Fruit fly (Drosophila melanogaster) whole organism, embryonic: ENCODE measurements around the gene sud1.
A peak's percentile ranks its signal among the peaks of the same experiment; 100 is the strongest.

Experiments used
- Ada2b ChIP-seq: fragments of 200-800 bp; sonication (Bioruptor generic); IDR thresholded peaks from 2 replicates; pipeline ENCODE4 v1.3.6; 2022; ENCODE audit warnings: missing biosample characterization, missing genetic modification characterization
- CG1024 ChIP-seq: fragments of 200-800 bp; sonication (Bioruptor generic); IDR thresholded peaks from 2 replicates; pipeline ENCODE4 v1.3.6; 2022; ENCODE audit warnings: missing biosample characterization, missing genetic modification characterization
- CG10366 ChIP-seq: fragments of 200-800 bp; sonication (Bioruptor generic); IDR thresholded peaks from 2 replicates; pipeline ENCODE4 v1.3.6; 2022; ENCODE audit warnings: missing biosample characterization, missing genetic modification characterization
- CG10565 ChIP-seq: fragments of 200-800 bp; sonication (Bioruptor generic); optimal IDR thresholded peaks from 3 replicates; lab custom pipeline; 2016; ENCODE audit warnings: missing biosample characterization, mild to moderate bottlenecking, missing genetic modification characterization
- CG10959 ChIP-seq: fragments of 200-800 bp; sonication (Bioruptor generic); IDR thresholded peaks from 2 replicates; pipeline ENCODE4 v1.3.6; 2022; ENCODE audit warnings: missing biosample characterization, missing genetic modification characterization
- CG14050 ChIP-seq: fragments of 200-800 bp; sonication (Bioruptor generic); IDR thresholded peaks from 3 replicates; pipeline ENCODE4 v1.3.6; 2022; ENCODE audit warnings: missing biosample characterization, missing genetic modification characterization
- CG15073 ChIP-seq: fragments of 200-800 bp; sonication (Bioruptor generic); optimal IDR thresholded peaks from 2 replicates; lab custom pipeline; 2016; ENCODE audit warnings: missing biosample characterization, missing genetic modification characterization
- CG17385 ChIP-seq: fragments of 200-800 bp; sonication (Bioruptor generic); optimal IDR thresholded peaks from 3 replicates; lab custom pipeline; 2018; ENCODE audit warnings: missing biosample characterization, mild to moderate bottlenecking, missing genetic modification characterization
- CG17829 ChIP-seq: fragments of 200-800 bp; optimal IDR thresholded peaks from 2 replicates; lab custom pipeline; 2019; ENCODE audit warnings: missing biosample characterization, mild to moderate bottlenecking, missing genetic modification characterization, moderate library complexity
- CG17912 ChIP-seq: fragments of 200-800 bp; sonication (Bioruptor generic); optimal IDR thresholded peaks from 2 replicates; lab custom pipeline; 2018; ENCODE audit warnings: missing biosample characterization, mild to moderate bottlenecking, missing genetic modification characterization
- CG2116 ChIP-seq: fragments of 200-800 bp; sonication (Bioruptor generic); optimal IDR thresholded peaks from 3 replicates; lab custom pipeline; 2018; ENCODE audit warnings: missing biosample characterization, mild to moderate bottlenecking, missing genetic modification characterization
- CG34376 ChIP-seq: fragments of 200-800 bp; sonication (Bioruptor generic); optimal IDR thresholded peaks from 2 replicates; lab custom pipeline; 2018; ENCODE audit warnings: missing biosample characterization, mild to moderate bottlenecking, missing genetic modification characterization
- CG34422 ChIP-seq: fragments of 200-800 bp; sonication (Bioruptor generic); IDR thresholded peaks from 3 replicates; pipeline ENCODE4 v1.3.6; 2022; ENCODE audit warnings: missing biosample characterization, missing genetic modification characterization
- CG8281 ChIP-seq: fragments of 200-800 bp; sonication (Bioruptor generic); optimal IDR thresholded peaks from 2 replicates; lab custom pipeline; 2018; ENCODE audit warnings: missing biosample characterization, mild to moderate bottlenecking, missing genetic modification characterization, moderate library complexity
- CG9437 ChIP-seq: fragments of 200-800 bp; sonication (Bioruptor generic); optimal IDR thresholded peaks from 2 replicates; lab custom pipeline; 2018; ENCODE audit warnings: missing biosample characterization, mild to moderate bottlenecking, missing genetic modification characterization
- CG9817 ChIP-seq: fragments of 200-800 bp; sonication (Bioruptor generic); optimal IDR thresholded peaks from 2 replicates; lab custom pipeline; 2018; ENCODE audit warnings: missing biosample characterization, mild to moderate bottlenecking, missing genetic modification characterization, moderate library complexity
- CG9876 ChIP-seq: fragments of 200-800 bp; sonication (Bioruptor generic); optimal IDR thresholded peaks from 2 replicates; lab custom pipeline; 2016; ENCODE audit warnings: missing biosample characterization, missing genetic modification characterization
- CHES-1-like ChIP-seq: fragments of 200-800 bp; sonication (Bioruptor generic); optimal IDR thresholded peaks from 2 replicates; lab custom pipeline; 2016; ENCODE audit warnings: missing biosample characterization, missing genetic modification characterization
- CrebB ChIP-seq: fragments of 200-800 bp; sonication (Bioruptor generic); optimal IDR thresholded peaks from 3 replicates; lab custom pipeline; 2018; ENCODE audit warnings: missing biosample characterization, mild to moderate bottlenecking, missing genetic modification characterization
- D ChIP-seq, 2 experiments: fragments of 200-800 bp in 1 of 2; fragments of >200 bp in 1 of 2; sonication (Bioruptor generic) in 1 of 2; optimal IDR thresholded peaks; 2 replicates in 1 of 2; 3 replicates in 1 of 2; lab custom pipeline; 2017; ENCODE audit warnings: mild to moderate bottlenecking in 1 of 2, missing biosample characterization in 1 of 2, missing genetic modification characterization in 1 of 2, missing genetic modification reagents in 1 of 2
- Eip74EF ChIP-seq, 2 experiments: fragments of 200-800 bp in 1 of 2; fragments of >200 bp in 1 of 2; sonication (Bioruptor generic) in 1 of 2; optimal IDR thresholded peaks; 2 replicates each; lab custom pipeline; 2017 to 2019; ENCODE audit warnings: missing biosample characterization in 2 of 2, missing genetic modification characterization in 2 of 2, mild to moderate bottlenecking in 1 of 2, moderate library complexity in 1 of 2
- Fer2 ChIP-seq: fragments of 200-800 bp; sonication (Bioruptor generic); optimal IDR thresholded peaks from 2 replicates; lab custom pipeline; 2018; ENCODE audit warnings: missing biosample characterization, mild to moderate bottlenecking, missing genetic modification characterization, moderate library complexity
- NC2β ChIP-seq: fragments of 200-800 bp; sonication (Bioruptor generic); optimal IDR thresholded peaks from 2 replicates; lab custom pipeline; 2016; ENCODE audit warnings: missing biosample characterization, missing genetic modification characterization
- NFAT ChIP-seq: fragments of 200-800 bp; sonication (Bioruptor generic); IDR thresholded peaks from 2 replicates; pipeline ENCODE4 v1.3.6; 2022; ENCODE audit warnings: missing biosample characterization, missing genetic modification characterization
- Ravus ChIP-seq: fragments of 200-800 bp; sonication (Bioruptor generic); IDR thresholded peaks from 2 replicates; pipeline ENCODE4 v1.3.6; 2022; ENCODE audit warnings: missing biosample characterization, missing genetic modification characterization
- Six4 ChIP-seq: fragments of 200-800 bp; sonication (Bioruptor generic); optimal IDR thresholded peaks from 2 replicates; lab custom pipeline; 2016; ENCODE audit warnings: missing biosample characterization, missing genetic modification characterization
- Sox102F ChIP-seq: fragments of 200-800 bp; sonication (Bioruptor generic); optimal IDR thresholded peaks from 2 replicates; lab custom pipeline; 2018; ENCODE audit warnings: missing biosample characterization, mild to moderate bottlenecking, missing genetic modification characterization, moderate library complexity
- ab ChIP-seq: fragments of 200-800 bp; sonication (Bioruptor generic); optimal IDR thresholded peaks from 2 replicates; lab custom pipeline; 2016; ENCODE audit warnings: missing biosample characterization, missing genetic modification characterization
- bowl ChIP-seq: fragments of 200-800 bp; sonication (Bioruptor generic); IDR thresholded peaks from 2 replicates; pipeline ENCODE4 v1.3.6; 2022; ENCODE audit warnings: missing biosample characterization, missing genetic modification characterization
- cad ChIP-seq: fragments of >200 bp; optimal IDR thresholded peaks from 2 replicates; lab custom pipeline; 2017; ENCODE audit warnings: missing biosample characterization, missing genetic modification characterization
- da ChIP-seq: fragments of 200-800 bp; sonication (Bioruptor generic); optimal IDR thresholded peaks from 2 replicates; lab custom pipeline; 2016; ENCODE audit warnings: missing biosample characterization, missing genetic modification characterization
- dati ChIP-seq: fragments of 200-800 bp; sonication (Bioruptor generic); IDR thresholded peaks from 2 replicates; pipeline ENCODE4 v1.3.6; 2022; ENCODE audit warnings: missing biosample characterization, missing genetic modification characterization
- disco-r ChIP-seq: fragments of 200-800 bp; sonication (Bioruptor generic); optimal IDR thresholded peaks from 2 replicates; lab custom pipeline; 2016; ENCODE audit warnings: missing biosample characterization, missing genetic modification characterization
- dysf ChIP-seq: fragments of 200-800 bp; sonication (Bioruptor generic); IDR thresholded peaks from 3 replicates; pipeline ENCODE4 v1.3.6; 2022; ENCODE audit warnings: missing biosample characterization, missing genetic modification characterization
- eve ChIP-seq, 2 experiments: fragments of >200 bp; optimal IDR thresholded peaks; 2 replicates each; lab custom pipeline; 2017; ENCODE audit warnings: missing biosample characterization in 2 of 2, missing genetic modification characterization in 2 of 2
- klu ChIP-seq: fragments of 200-800 bp; sonication (Bioruptor generic); IDR thresholded peaks from 2 replicates; pipeline ENCODE4 v1.3.6; 2022; ENCODE audit warnings: missing biosample characterization, missing genetic modification characterization
- luna ChIP-seq: fragments of 200-800 bp; sonication (Bioruptor generic); optimal IDR thresholded peaks from 2 replicates; lab custom pipeline; 2016; ENCODE audit warnings: missing biosample characterization, missing genetic modification characterization
- mirr ChIP-seq: fragments of 200-800 bp; sonication (Bioruptor generic); optimal IDR thresholded peaks from 3 replicates; lab custom pipeline; 2018; ENCODE audit warnings: missing biosample characterization, mild to moderate bottlenecking, missing genetic modification characterization
- pan ChIP-seq, 4 experiments: fragments of >200 bp in 3 of 4; fragments of 200-800 bp in 1 of 4; sonication (Bioruptor generic) in 1 of 4; optimal IDR thresholded peaks in 3 of 4; IDR thresholded peaks in 1 of 4; 2 replicates each; pipeline versions ENCODE4 v1.3.6 to Lab custom; 2017 to 2022; ENCODE audit warnings: missing biosample characterization in 2 of 4, missing genetic modification characterization in 2 of 4, mixed read lengths in 1 of 4
- prd ChIP-seq, 3 experiments: fragments of >200 bp in 2 of 3; fragments of 200-800 bp in 1 of 3; sonication (Bioruptor generic) in 1 of 3; optimal IDR thresholded peaks in 2 of 3; IDR thresholded peaks in 1 of 3; 2 replicates in 2 of 3; 3 replicates in 1 of 3; pipeline versions ENCODE4 v1.3.6 to Lab custom; 2017 to 2022; ENCODE audit warnings: missing biosample characterization in 1 of 3, missing genetic modification characterization in 1 of 3
- pzg ChIP-seq: fragments of 200-800 bp; sonication (Bioruptor generic); optimal IDR thresholded peaks from 3 replicates; lab custom pipeline; 2018; ENCODE audit warnings: missing biosample characterization, mild to moderate bottlenecking, missing genetic modification characterization, moderate library complexity
- seq ChIP-seq: fragments of 200-800 bp; sonication (Bioruptor generic); IDR thresholded peaks from 2 replicates; pipeline ENCODE4 v1.3.6; 2022; ENCODE audit warnings: missing biosample characterization, missing genetic modification characterization
- sna ChIP-seq: fragments of 200-800 bp; sonication (Bioruptor generic); IDR thresholded peaks from 2 replicates; pipeline ENCODE4 v1.3.6; 2022; ENCODE audit warnings: missing biosample characterization, missing genetic modification characterization; ENCODE audit not compliant: partially characterized antibody
- sug ChIP-seq: fragments of 200-800 bp; optimal IDR thresholded peaks from 2 replicates; lab custom pipeline; 2019; ENCODE audit warnings: missing biosample characterization, mild to moderate bottlenecking, missing genetic modification characterization, moderate library complexity
- toy ChIP-seq: fragments of 200-800 bp; sonication (Bioruptor generic); IDR thresholded peaks from 2 replicates; pipeline ENCODE4 v1.3.6; 2022; ENCODE audit warnings: missing biosample characterization, missing genetic modification characterization
- tx ChIP-seq: fragments of 200-800 bp; sonication (Bioruptor generic); optimal IDR thresholded peaks from 2 replicates; lab custom pipeline; 2016; ENCODE audit warnings: missing biosample characterization, missing genetic modification characterization
- unc-4 ChIP-seq: fragments of 200-800 bp; sonication (Bioruptor generic); IDR thresholded peaks from 2 replicates; pipeline ENCODE4 v1.3.6; 2022; ENCODE audit warnings: missing biosample characterization, missing genetic modification characterization; ENCODE audit not compliant: partially characterized antibody
- zfh2 ChIP-seq: fragments of 200-800 bp; sonication (Bioruptor generic); optimal IDR thresholded peaks from 2 replicates; lab custom pipeline; 2016; ENCODE audit warnings: missing biosample characterization, missing genetic modification characterization

Gene sud1

DNA sequence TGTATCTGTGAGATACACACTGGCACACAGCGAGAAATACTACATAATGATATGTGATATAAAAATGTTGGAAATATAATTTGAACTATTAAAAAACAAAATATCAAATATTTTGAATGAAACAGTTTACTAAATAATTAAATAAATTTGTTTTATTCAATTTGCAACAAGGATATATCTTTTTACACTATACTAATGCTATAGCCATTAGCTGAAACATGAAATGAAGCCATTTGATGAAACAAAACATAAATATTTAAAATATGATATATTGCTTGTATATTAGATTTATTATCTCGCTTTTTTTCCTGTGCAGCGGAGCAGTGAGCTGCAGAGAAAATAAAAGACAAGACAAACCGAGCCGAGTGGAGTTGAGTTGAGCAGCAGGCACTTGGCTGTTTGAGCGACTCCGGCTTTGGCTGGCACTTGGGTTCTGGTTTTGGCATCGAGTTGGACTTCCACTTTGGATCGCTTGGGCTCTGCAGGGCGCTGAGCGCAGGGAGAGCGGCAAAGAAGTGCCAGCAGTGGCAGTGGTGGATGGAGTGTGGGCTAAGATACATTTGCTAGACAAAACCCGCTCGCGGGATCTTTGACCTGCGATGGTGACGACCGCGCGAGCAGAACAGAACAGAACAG, 24.2 kb downstream of the sud1 start (continued):
- TF ChIP-seq toy: no peak
- TF ChIP-seq NFAT (GFP tag; lab: Robert Waterston, UW): no peak
- 0 out of 2 replicates have a peak, but pooled peaks have one; percentile 19 for TF ChIP-seq CG10366
- TF ChIP-seq CG9437 (GFP tag; lab: Kevin White, UChicago): peak; percentile 74
- no peak for TF ChIP-seq CHES-1-like (GFP tag; lab: Kevin White, UChicago)
- no peak for TF ChIP-seq tx (GFP tag; lab: Kevin White, UChicago)
- 0 out of 2 replicates have a peak, but pooled peaks have one; percentile 2 for TF ChIP-seq CG1024 (GFP tag; lab: Robert Waterston, UW)
- TF ChIP-seq D (optimal IDR thresholded peaks at IDR 0.05; lab: Kevin White, UChicago): no peak
- peak; percentile 83 for TF ChIP-seq D (GFP tag; optimal IDR thresholded peaks at IDR 0.05; lab: Kevin White, UChicago)
- peak; percentile 84 for TF ChIP-seq dysf (GFP tag; lab: Robert Waterston, UW)
- no peak for TF ChIP-seq CG15073 (GFP tag; lab: Kevin White, UChicago)
- no peak for TF ChIP-seq NC2β (GFP tag; lab: Kevin White, UChicago)
- TF ChIP-seq prd (optimal IDR thresholded peaks at IDR 0.05; lab: Kevin White, UChicago): no peak
- peak; percentile 85 for TF ChIP-seq prd (GFP tag; IDR thresholded peaks at IDR 0.05; lab: Robert Waterston, UW)
- no peak for TF ChIP-seq unc-4 (GFP tag; lab: Robert Waterston, UW)
- peak in 1 of 2 experiments; percentile 86 for TF ChIP-seq Eip74EF (GFP tag; optimal IDR thresholded peaks at IDR 0.05; lab: Kevin White, UChicago)
- no peak for TF ChIP-seq mirr
- peak; percentile 55; the same call in 1 of the 3 replicates for TF ChIP-seq CG34422 (GFP tag; lab: Robert Waterston, UW)
- TF ChIP-seq CG9876 (GFP tag; lab: Kevin White, UChicago): no peak
- TF ChIP-seq zfh2: no peak
- TF ChIP-seq pan (optimal IDR thresholded peaks at IDR 0.05; lab: Kevin White, UChicago): no peak
- peak in 1 of 2 experiments; percentile 69 for TF ChIP-seq pan (GFP tag; optimal IDR thresholded peaks at IDR 0.05 in 1 of 2, IDR thresholded peaks at IDR 0.05 in 1 of 2)
- no peak for TF ChIP-seq disco-r (GFP tag; lab: Kevin White, UChicago)
- peak; percentile 58 for TF ChIP-seq CG8281 (tag; lab: Kevin White, UChicago)
- no peak for TF ChIP-seq CG14050 (GFP tag; lab: Robert Waterston, UW)
- peak; percentile 61 for TF ChIP-seq Ada2b (GFP tag; lab: Robert Waterston, UW)
- TF ChIP-seq dati (GFP tag; lab: Robert Waterston, UW): no peak
- TF ChIP-seq CG2116 (GFP tag; lab: Kevin White, UChicago): peak; percentile 29
- no peak for TF ChIP-seq CG34376 (GFP tag; lab: Kevin White, UChicago)
- no peak for TF ChIP-seq pzg (GFP tag; lab: Kevin White, UChicago)
- no peak for TF ChIP-seq ab
- TF ChIP-seq CG10959: no peak
- 0 out of 2 replicates have a peak, but pooled peaks have one; percentile 45 for TF ChIP-seq seq (GFP tag; lab: Robert Waterston, UW)
- TF ChIP-seq CG17912 (GFP tag; lab: Kevin White, UChicago): no peak
- peak; percentile 71 for TF ChIP-seq Six4 (GFP tag; lab: Kevin White, UChicago)
- peak; percentile 17 for TF ChIP-seq Ravus
- TF ChIP-seq eve (GFP tag; optimal IDR thresholded peaks at IDR 0.05; lab: Kevin White, UChicago): no peak
- TF ChIP-seq Fer2 (tag; lab: Kevin White, UChicago): peak; percentile 37
- TF ChIP-seq da (GFP tag; lab: Kevin White, UChicago): no peak
- no peak for TF ChIP-seq luna (GFP tag; lab: Kevin White, UChicago)
- peak; percentile 54 for TF ChIP-seq CG9817 (tag; lab: Kevin White, UChicago)
- TF ChIP-seq cad (GFP tag; lab: Kevin White, UChicago): no peak
- 0 out of 2 replicates have a peak, but pooled peaks have one; percentile 14 for TF ChIP-seq bowl (GFP tag; lab: Robert Waterston, UW)
- peak; percentile 74 for TF ChIP-seq CG17385
- no peak for TF ChIP-seq CG10565 (GFP tag; lab: Kevin White, UChicago)
- no peak for TF ChIP-seq sug
- TF ChIP-seq klu (GFP tag; lab: Robert Waterston, UW): peak; percentile 60; the same call in 1 of the 2 replicates
- TF ChIP-seq Sox102F: peak; percentile 74
- peak; percentile 95 for TF ChIP-seq CG17829 (tag; lab: Kevin White, UChicago)
- no peak for TF ChIP-seq sna (GFP tag; lab: Robert Waterston, UW)
- TF ChIP-seq CrebB (tag; lab: Kevin White, UChicago): peak; percentile 61
